Fruit fly (Drosophila melanogaster) whole organism, embryonic: ENCODE data around the gene Ufd1.
A peak's percentile ranks its signal among the peaks of the same experiment; 100 is the strongest.

ENCODE experiments used
- CG10959 ChIP-seq: fragments of 200-800 bp; sonication (Bioruptor generic); IDR thresholded peaks from 2 replicates; pipeline ENCODE4 v1.3.6; 2022; ENCODE audit warnings: missing biosample characterization, missing genetic modification characterization
- CG12769 ChIP-seq: fragments of 200-800 bp; sonication (Bioruptor generic); optimal IDR thresholded peaks from 2 replicates; lab custom pipeline; 2019; ENCODE audit warnings: missing biosample characterization, mild to moderate bottlenecking, missing genetic modification characterization, moderate library complexity
- CG16779 ChIP-seq: fragments of 200-800 bp; sonication (Bioruptor generic); IDR thresholded peaks from 2 replicates; pipeline ENCODE4 v1.3.6; 2022; ENCODE audit warnings: missing biosample characterization, missing genetic modification characterization
- CG2199 ChIP-seq: fragments of 200-800 bp; sonication (Bioruptor generic); IDR thresholded peaks from 3 replicates; pipeline ENCODE4 v1.3.6; 2022; ENCODE audit warnings: missing biosample characterization, missing genetic modification characterization
- E2f2 ChIP-seq: fragments of 200-800 bp; sonication (Bioruptor generic); IDR thresholded peaks from 2 replicates; pipeline ENCODE4 v1.3.6; 2022; ENCODE audit warnings: missing biosample characterization, missing genetic modification characterization
- Hr39 ChIP-seq: fragments of >200 bp; optimal IDR thresholded peaks from 2 replicates; lab custom pipeline; 2017
- grn ChIP-seq: fragments of 200-800 bp; sonication (Bioruptor generic); optimal IDR thresholded peaks from 3 replicates; lab custom pipeline; 2017; ENCODE audit warnings: missing biosample characterization, missing genetic modification characterization
- ranshi ChIP-seq: fragments of 200-800 bp; sonication (Bioruptor generic); IDR thresholded peaks from 2 replicates; pipeline ENCODE4 v1.3.6; 2022; ENCODE audit warnings: missing biosample characterization, missing genetic modification characterization
- sd ChIP-seq: fragments of 200-800 bp; sonication (Bioruptor generic); optimal IDR thresholded peaks from 3 replicates; lab custom pipeline; 2018; ENCODE audit warnings: missing biosample characterization, mild to moderate bottlenecking, missing genetic modification characterization, moderate library complexity
- sim ChIP-seq: fragments of 200-800 bp; sonication (Bioruptor generic); IDR thresholded peaks from 2 replicates; pipeline ENCODE4 v1.3.6; 2022; ENCODE audit warnings: missing biosample characterization, missing genetic modification characterization
- tio ChIP-seq: fragments of 200-800 bp; sonication (Bioruptor generic); optimal IDR thresholded peaks from 2 replicates; lab custom pipeline; 2017; ENCODE audit warnings: missing biosample characterization, missing genetic modification characterization, inconsistent platforms
- zen2 ChIP-seq: fragments of 200-800 bp; sonication (Bioruptor generic); IDR thresholded peaks from 3 replicates; pipeline ENCODE4 v1.3.6; 2022; ENCODE audit warnings: missing biosample characterization, missing genetic modification characterization; ENCODE audit not compliant: partially characterized antibody
- zf30C ChIP-seq: fragments of 200-800 bp; sonication (Bioruptor generic); optimal IDR thresholded peaks from 3 replicates; lab custom pipeline; 2018; ENCODE audit warnings: missing biosample characterization, mild to moderate bottlenecking, missing genetic modification characterization

DNA sequence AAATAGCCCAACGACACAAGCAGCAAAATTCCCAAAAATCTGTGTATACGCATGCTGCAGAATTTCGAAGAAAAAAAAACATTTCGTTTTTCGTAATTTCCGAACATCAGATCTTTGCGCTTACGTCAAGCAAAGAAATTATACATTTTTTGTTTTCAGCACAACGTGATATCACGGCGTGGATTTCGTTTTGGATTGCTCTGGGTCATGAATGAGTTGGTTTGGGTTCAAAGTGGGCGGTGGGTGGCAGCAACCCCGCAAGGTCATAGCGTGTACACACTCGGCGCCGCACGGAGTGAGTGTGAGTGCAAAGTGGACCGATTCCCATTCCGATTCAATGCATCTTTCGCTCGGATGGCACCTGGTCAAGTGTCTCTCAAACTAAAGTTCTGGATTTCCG lies 1.8 kb upstream of the Ufd1 start:
- no peak for TF ChIP-seq zf30C
- no peak for TF ChIP-seq sim (GFP tag; lab: Robert Waterston, UW)
- no peak for TF ChIP-seq Hr39
- TF ChIP-seq E2f2 = no peak
- no peak for TF ChIP-seq zen2 (GFP tag; lab: Robert Waterston, UW)
- TF ChIP-seq CG2199 = no peak
- TF ChIP-seq grn (GFP tag; lab: Kevin White, UChicago) = no peak
- no peak for TF ChIP-seq CG16779 (GFP tag; lab: Robert Waterston, UW)
- TF ChIP-seq ranshi = no peak
- TF ChIP-seq tio (GFP tag; lab: Kevin White, UChicago) = no peak
- peak; percentile 57 for TF ChIP-seq sd
- peak; percentile 43 for TF ChIP-seq CG12769 (tag; lab: Kevin White, UChicago)
- TF ChIP-seq CG10959 = no peak
